Fruit fly (Drosophila melanogaster) whole organism, embryonic: ENCODE results near the gene Tnpo-SR.

ENCODE experiments used
- Aef1 ChIP-seq: fragments of 200-800 bp; sonication (Bioruptor generic); IDR thresholded peaks from 3 replicates; pipeline ENCODE4 v1.3.6; 2022; ENCODE audit warnings: missing biosample characterization, missing genetic modification characterization
- B-H2 ChIP-seq: fragments of 200-800 bp; sonication (Bioruptor generic); optimal IDR thresholded peaks from 2 replicates; lab custom pipeline; 2018; ENCODE audit warnings: missing biosample characterization, mild to moderate bottlenecking, missing genetic modification characterization
- CG10209 ChIP-seq: fragments of 200-800 bp; sonication (Bioruptor generic); optimal IDR thresholded peaks from 3 replicates; lab custom pipeline; 2017; ENCODE audit warnings: missing biosample characterization, mild to moderate bottlenecking, missing genetic modification characterization, missing genetic modification reagents
- CG11695 ChIP-seq: fragments of 200-800 bp; sonication (Bioruptor generic); IDR thresholded peaks from 3 replicates; pipeline ENCODE4 v1.3.6; 2022; ENCODE audit warnings: missing biosample characterization, missing genetic modification characterization
- CG12155 ChIP-seq: fragments of 200-800 bp; sonication (Bioruptor generic); optimal IDR thresholded peaks from 3 replicates; lab custom pipeline; 2016; ENCODE audit warnings: missing biosample characterization, missing genetic modification characterization
- CG1233 ChIP-seq: fragments of 200-800 bp; sonication (Bioruptor generic); optimal IDR thresholded peaks from 4 replicates; lab custom pipeline; 2018; ENCODE audit warnings: missing biosample characterization, mild to moderate bottlenecking, missing genetic modification characterization
- CG14050 ChIP-seq: fragments of 200-800 bp; sonication (Bioruptor generic); IDR thresholded peaks from 3 replicates; pipeline ENCODE4 v1.3.6; 2022; ENCODE audit warnings: missing biosample characterization, missing genetic modification characterization
- CG15269 ChIP-seq: fragments of 200-800 bp; sonication (Bioruptor generic); optimal IDR thresholded peaks from 2 replicates; lab custom pipeline; 2018; ENCODE audit warnings: missing biosample characterization, mild to moderate bottlenecking, missing genetic modification characterization, moderate library complexity
- CG17612 ChIP-seq: fragments of 200-800 bp; sonication (Bioruptor generic); IDR thresholded peaks from 2 replicates; pipeline ENCODE4 v1.3.6; 2022; ENCODE audit warnings: missing biosample characterization, missing genetic modification characterization
- CG17829 ChIP-seq: fragments of 200-800 bp; optimal IDR thresholded peaks from 2 replicates; lab custom pipeline; 2019; ENCODE audit warnings: missing biosample characterization, mild to moderate bottlenecking, missing genetic modification characterization, moderate library complexity
- CG1832 ChIP-seq: fragments of 200-800 bp; sonication (Bioruptor generic); optimal IDR thresholded peaks from 2 replicates; lab custom pipeline; 2017; ENCODE audit warnings: missing biosample characterization, mild to moderate bottlenecking, missing genetic modification characterization, inconsistent platforms
- CG2678 ChIP-seq: fragments of 200-800 bp; sonication (Bioruptor generic); optimal IDR thresholded peaks from 3 replicates; lab custom pipeline; 2019; ENCODE audit warnings: missing biosample characterization, mild to moderate bottlenecking, missing genetic modification characterization, moderate library complexity
- CG2712 ChIP-seq: fragments of 200-800 bp; optimal IDR thresholded peaks from 3 replicates; lab custom pipeline; 2019; ENCODE audit warnings: missing biosample characterization, mild to moderate bottlenecking, missing genetic modification characterization, moderate library complexity
- CG32767 ChIP-seq: fragments of 200-800 bp; sonication (Bioruptor generic); IDR thresholded peaks from 2 replicates; pipeline ENCODE4 v1.3.6; 2022; ENCODE audit warnings: missing biosample characterization, missing genetic modification characterization
- CG33213 ChIP-seq: fragments of 200-800 bp; sonication (Bioruptor generic); optimal IDR thresholded peaks from 3 replicates; lab custom pipeline; 2016; ENCODE audit warnings: missing biosample characterization, missing genetic modification characterization
- CG33557 ChIP-seq: fragments of 200-800 bp; sonication (Bioruptor generic); optimal IDR thresholded peaks from 2 replicates; lab custom pipeline; 2019; ENCODE audit warnings: missing biosample characterization, mild to moderate bottlenecking, missing genetic modification characterization, moderate library complexity
- CG43689 ChIP-seq: fragments of 200-800 bp; sonication (Bioruptor generic); IDR thresholded peaks from 2 replicates; pipeline ENCODE4 v1.3.6; 2022; ENCODE audit warnings: missing biosample characterization, missing genetic modification characterization
- CG6654 ChIP-seq: fragments of 200-800 bp; sonication (Bioruptor generic); optimal IDR thresholded peaks from 2 replicates; lab custom pipeline; 2017; ENCODE audit warnings: missing biosample characterization, mild to moderate bottlenecking, missing genetic modification characterization
- CG7372 ChIP-seq: fragments of 200-800 bp; sonication (Bioruptor generic); IDR thresholded peaks from 2 replicates; pipeline ENCODE4 v1.3.6; 2022; ENCODE audit warnings: missing biosample characterization, missing genetic modification characterization
- CG9797 ChIP-seq: fragments of 200-800 bp; sonication (Bioruptor generic); optimal IDR thresholded peaks from 3 replicates; lab custom pipeline; 2018; ENCODE audit warnings: missing biosample characterization, mild to moderate bottlenecking, missing genetic modification characterization
- CHES-1-like ChIP-seq: fragments of 200-800 bp; sonication (Bioruptor generic); optimal IDR thresholded peaks from 2 replicates; lab custom pipeline; 2016; ENCODE audit warnings: missing biosample characterization, missing genetic modification characterization
- CkIIα-i1 ChIP-seq: fragments of 200-800 bp; sonication (Bioruptor generic); IDR thresholded peaks from 2 replicates; pipeline ENCODE4 v1.3.6; 2022; ENCODE audit warnings: missing biosample characterization, missing genetic modification characterization
- Dfd ChIP-seq, 2 experiments: fragments of >200 bp; optimal IDR thresholded peaks; 2 replicates each; lab custom pipeline; 2017; ENCODE audit warnings: missing biosample characterization in 2 of 2, missing genetic modification characterization in 2 of 2
- Doc2 ChIP-seq: fragments of 200-800 bp; sonication (Bioruptor generic); IDR thresholded peaks from 2 replicates; pipeline ENCODE4 v1.3.6; 2022; ENCODE audit warnings: missing biosample characterization, missing genetic modification characterization
- Nf-YA ChIP-seq: fragments of 200-800 bp; sonication (Bioruptor generic); IDR thresholded peaks from 2 replicates; pipeline ENCODE4 v1.3.6; 2022; ENCODE audit warnings: missing biosample characterization, missing genetic modification characterization
- NfI ChIP-seq: fragments of 200-800 bp; sonication (Bioruptor generic); optimal IDR thresholded peaks from 3 replicates; lab custom pipeline; 2018; ENCODE audit warnings: missing biosample characterization, mild to moderate bottlenecking, missing genetic modification characterization, moderate library complexity
- PHDP ChIP-seq: fragments of 200-800 bp; sonication (Bioruptor generic); optimal IDR thresholded peaks from 3 replicates; lab custom pipeline; 2018; ENCODE audit warnings: missing biosample characterization, mild to moderate bottlenecking, missing genetic modification characterization, moderate library complexity
- Rfx ChIP-seq: fragments of 200-800 bp; sonication (Bioruptor generic); IDR thresholded peaks from 2 replicates; pipeline ENCODE4 v1.3.6; 2022; ENCODE audit warnings: missing biosample characterization, missing genetic modification characterization
- Side ChIP-seq: fragments of 200-800 bp; sonication (Bioruptor generic); optimal IDR thresholded peaks from 2 replicates; lab custom pipeline; 2016; ENCODE audit warnings: missing biosample characterization, missing genetic modification characterization
- Trl ChIP-seq, 3 experiments: fragments of >200 bp in 2 of 3; fragments of 200-800 bp in 1 of 3; sonication (Bioruptor generic) in 1 of 3; optimal IDR thresholded peaks; 2 replicates in 1 of 3; 3 replicates in 2 of 3; lab custom pipeline; 2016 to 2017; ENCODE audit warnings: missing biosample characterization in 1 of 3, missing genetic modification characterization in 1 of 3
- Xbp1 ChIP-seq: fragments of 200-800 bp; sonication (Bioruptor generic); optimal IDR thresholded peaks from 3 replicates; lab custom pipeline; 2016; ENCODE audit warnings: missing biosample characterization, mild to moderate bottlenecking, missing genetic modification characterization
- cato ChIP-seq: fragments of 200-800 bp; sonication (Bioruptor generic); optimal IDR thresholded peaks from 2 replicates; lab custom pipeline; 2016; ENCODE audit warnings: missing biosample characterization, missing genetic modification characterization, borderline replicate concordance
- disco-r ChIP-seq: fragments of 200-800 bp; sonication (Bioruptor generic); optimal IDR thresholded peaks from 2 replicates; lab custom pipeline; 2016; ENCODE audit warnings: missing biosample characterization, missing genetic modification characterization
- dmrt11E ChIP-seq: fragments of 200-800 bp; sonication (Bioruptor generic); optimal IDR thresholded peaks from 3 replicates; lab custom pipeline; 2018; ENCODE audit warnings: missing biosample characterization, mild to moderate bottlenecking, missing genetic modification characterization, moderate library complexity
- fd96Cb ChIP-seq: fragments of 200-800 bp; sonication (Bioruptor generic); optimal IDR thresholded peaks from 2 replicates; lab custom pipeline; 2018; ENCODE audit warnings: missing biosample characterization, mild to moderate bottlenecking, missing genetic modification characterization, moderate library complexity
- gt ChIP-seq: fragments of 200-800 bp; sonication (Bioruptor generic); IDR thresholded peaks from 2 replicates; pipeline ENCODE4 v1.3.6; 2022; ENCODE audit warnings: missing biosample characterization, missing genetic modification characterization
- ham ChIP-seq: fragments of 200-800 bp; sonication (Bioruptor generic); IDR thresholded peaks from 2 replicates; pipeline ENCODE4 v1.3.6; 2022; ENCODE audit warnings: missing biosample characterization, missing genetic modification characterization
- her ChIP-seq: fragments of 200-800 bp; sonication (Bioruptor generic); optimal IDR thresholded peaks from 2 replicates; lab custom pipeline; 2016; ENCODE audit warnings: missing biosample characterization, missing genetic modification characterization
- lbe ChIP-seq: fragments of 200-800 bp; sonication (Bioruptor generic); optimal IDR thresholded peaks from 2 replicates; lab custom pipeline; 2016; ENCODE audit warnings: missing biosample characterization, mild to moderate bottlenecking, missing genetic modification characterization
- lov ChIP-seq, 2 experiments: fragments of 200-800 bp in 1 of 2; fragments of >200 bp in 1 of 2; sonication (Bioruptor generic) in 1 of 2; IDR thresholded peaks in 1 of 2; optimal IDR thresholded peaks in 1 of 2; 2 replicates in 1 of 2; 3 replicates in 1 of 2; pipeline versions ENCODE4 v1.3.6 to Lab custom; 2017 to 2022; ENCODE audit warnings: missing biosample characterization in 1 of 2, missing genetic modification characterization in 1 of 2
- rib ChIP-seq: fragments of 200-800 bp; sonication (Bioruptor generic); IDR thresholded peaks from 2 replicates; pipeline ENCODE4 v1.3.6; 2022; ENCODE audit warnings: missing biosample characterization, missing genetic modification characterization
- row ChIP-seq: fragments of 200-800 bp; sonication (Bioruptor generic); IDR thresholded peaks from 3 replicates; pipeline ENCODE4 v1.3.6; 2022; ENCODE audit warnings: missing biosample characterization, missing genetic modification characterization
- slp2 ChIP-seq: fragments of 200-800 bp; sonication (Bioruptor generic); optimal IDR thresholded peaks from 2 replicates; lab custom pipeline; 2016; ENCODE audit warnings: missing biosample characterization, missing genetic modification characterization
- tin ChIP-seq: fragments of 200-800 bp; sonication (Bioruptor generic); optimal IDR thresholded peaks from 3 replicates; lab custom pipeline; 2016; ENCODE audit warnings: missing biosample characterization, missing genetic modification characterization
- tna ChIP-seq: fragments of 200-800 bp; sonication (Bioruptor generic); IDR thresholded peaks from 2 replicates; pipeline ENCODE4 v1.3.6; 2022; ENCODE audit warnings: missing biosample characterization, missing genetic modification characterization; ENCODE audit not compliant: partially characterized antibody
- trh ChIP-seq: fragments of 200-800 bp; sonication (Bioruptor generic); optimal IDR thresholded peaks from 2 replicates; lab custom pipeline; 2016; ENCODE audit warnings: missing biosample characterization, missing genetic modification characterization
- twi ChIP-seq: fragments of 200-800 bp; optimal IDR thresholded peaks from 2 replicates; lab custom pipeline; 2019; ENCODE audit warnings: missing biosample characterization, mild to moderate bottlenecking, missing genetic modification characterization, moderate library complexity
- tx ChIP-seq: fragments of 200-800 bp; sonication (Bioruptor generic); optimal IDR thresholded peaks from 2 replicates; lab custom pipeline; 2016; ENCODE audit warnings: missing biosample characterization, missing genetic modification characterization
- unc-4 ChIP-seq: fragments of 200-800 bp; sonication (Bioruptor generic); IDR thresholded peaks from 2 replicates; pipeline ENCODE4 v1.3.6; 2022; ENCODE audit warnings: missing biosample characterization, missing genetic modification characterization; ENCODE audit not compliant: partially characterized antibody
- wek ChIP-seq: fragments of 200-800 bp; sonication (Bioruptor generic); optimal IDR thresholded peaks from 3 replicates; lab custom pipeline; 2018; ENCODE audit warnings: missing biosample characterization, mild to moderate bottlenecking, missing genetic modification characterization, moderate library complexity
- zfh1 ChIP-seq: fragments of 200-800 bp; sonication (Bioruptor generic); IDR thresholded peaks from 3 replicates; pipeline ENCODE4 v1.3.6; 2022; ENCODE audit warnings: missing biosample characterization, missing genetic modification characterization

Tnpo-SR gene

DNA sequence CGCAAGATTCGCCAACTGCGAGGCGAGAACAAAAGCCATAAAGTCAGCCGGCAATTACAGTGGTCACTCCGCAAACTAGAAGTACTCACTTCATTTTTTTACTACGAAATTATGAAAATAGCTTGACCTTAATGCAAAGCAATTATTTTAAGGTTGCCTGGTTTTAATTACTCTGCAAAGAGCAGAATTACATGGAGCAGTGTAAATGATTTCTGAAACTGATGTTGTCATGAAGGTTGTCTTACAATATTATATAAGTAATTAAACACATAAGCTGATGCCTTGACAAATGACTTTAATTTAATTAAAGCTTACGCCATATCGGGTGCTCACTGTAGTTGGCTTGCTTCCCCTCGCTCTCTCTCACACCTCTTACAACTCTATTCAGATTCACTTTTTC lies 25.5 kb upstream of the Tnpo-SR start (continued):
- TF ChIP-seq CG2678 (tag; lab: Kevin White, UChicago) (peak; percentile 73), CG1233 (GFP tag; lab: Kevin White, UChicago) (peak; percentile 21), Trl (optimal IDR thresholded peaks at IDR 0.05; lab: Kevin White, UChicago) (no peak), Trl (GFP tag; optimal IDR thresholded peaks at IDR 0.05; lab: Kevin White, UChicago) (no peak), PHDP (tag; lab: Kevin White, UChicago) (peak; percentile 52), zfh1 (GFP tag; lab: Robert Waterston, UW) (peak; percentile 40; the same call in 1 of the 3 replicates), B-H2 (GFP tag; lab: Kevin White, UChicago) (no peak), Doc2 (no peak), CG1832 (GFP tag; lab: Kevin White, UChicago) (no peak), CG9797 (GFP tag; lab: Kevin White, UChicago) (no peak), CG15269 (peak; percentile 44), CG33557 (no peak), CG17829 (tag; lab: Kevin White, UChicago) (no peak), Nf-YA (GFP tag; lab: Robert Waterston, UW) (no peak), CkIIα-i1 (GFP tag; lab: Robert Waterston, UW) (no peak), Rfx (GFP tag; lab: Robert Waterston, UW) (peak; percentile 73), CG6654 (GFP tag; lab: Kevin White, UChicago) (no peak), NfI (GFP tag; lab: Kevin White, UChicago) (peak; percentile 49), her (GFP tag; lab: Kevin White, UChicago) (no peak), CG7372 (GFP tag; lab: Robert Waterston, UW) (peak; percentile 14; the same call in 1 of the 2 replicates), Xbp1 (peak; percentile 31), rib (GFP tag; lab: Robert Waterston, UW) (no peak), twi (tag; lab: Kevin White, UChicago) (no peak), CG14050 (GFP tag; lab: Robert Waterston, UW) (no peak), tna (GFP tag; lab: Robert Waterston, UW) (no peak), fd96Cb (tag; lab: Kevin White, UChicago) (peak; percentile 26), CG10209 (GFP tag; lab: Kevin White, UChicago) (peak; percentile 50), Aef1 (GFP tag; lab: Robert Waterston, UW) (peak; percentile 35; the same call in 2 of the 3 replicates), CG12155 (GFP tag; lab: Kevin White, UChicago) (peak; percentile 46), row (GFP tag; lab: Robert Waterston, UW) (peak; percentile 68), slp2 (GFP tag; lab: Kevin White, UChicago) (peak; percentile 17), tin (GFP tag; lab: Kevin White, UChicago) (peak; percentile 28), tx (GFP tag; lab: Kevin White, UChicago) (peak; percentile 2), CG2712 (peak; percentile 42), CG11695 (GFP tag; lab: Robert Waterston, UW) (peak; percentile 53; the same call in 1 of the 3 replicates), disco-r (GFP tag; lab: Kevin White, UChicago) (no peak), Side (no peak), CHES-1-like (GFP tag; lab: Kevin White, UChicago) (peak; percentile 50), trh (GFP tag; lab: Kevin White, UChicago) (no peak), ham (GFP tag; lab: Robert Waterston, UW) (no peak), unc-4 (no peak), CG17612 (no peak), wek (GFP tag; lab: Kevin White, UChicago) (no peak), Dfd (GFP tag; optimal IDR thresholded peaks at IDR 0.05; lab: Kevin White, UChicago) (no peak), dmrt11E (tag; lab: Kevin White, UChicago) (no peak), lbe (GFP tag; lab: Kevin White, UChicago) (no peak), CG33213 (GFP tag; lab: Kevin White, UChicago) (no peak), CG32767 (GFP tag; lab: Robert Waterston, UW) (no peak), cato (no peak), gt (GFP tag; lab: Robert Waterston, UW) (no peak), CG43689 (GFP tag; lab: Robert Waterston, UW) (no peak), lov (optimal IDR thresholded peaks at IDR 0.05; lab: Kevin White, UChicago) (no peak), lov (GFP tag; IDR thresholded peaks at IDR 0.05; lab: Robert Waterston, UW) (no peak)
